Comparison of ENCODE assay signal across 3 worm cellular contexts in the genomic region with DNA sequence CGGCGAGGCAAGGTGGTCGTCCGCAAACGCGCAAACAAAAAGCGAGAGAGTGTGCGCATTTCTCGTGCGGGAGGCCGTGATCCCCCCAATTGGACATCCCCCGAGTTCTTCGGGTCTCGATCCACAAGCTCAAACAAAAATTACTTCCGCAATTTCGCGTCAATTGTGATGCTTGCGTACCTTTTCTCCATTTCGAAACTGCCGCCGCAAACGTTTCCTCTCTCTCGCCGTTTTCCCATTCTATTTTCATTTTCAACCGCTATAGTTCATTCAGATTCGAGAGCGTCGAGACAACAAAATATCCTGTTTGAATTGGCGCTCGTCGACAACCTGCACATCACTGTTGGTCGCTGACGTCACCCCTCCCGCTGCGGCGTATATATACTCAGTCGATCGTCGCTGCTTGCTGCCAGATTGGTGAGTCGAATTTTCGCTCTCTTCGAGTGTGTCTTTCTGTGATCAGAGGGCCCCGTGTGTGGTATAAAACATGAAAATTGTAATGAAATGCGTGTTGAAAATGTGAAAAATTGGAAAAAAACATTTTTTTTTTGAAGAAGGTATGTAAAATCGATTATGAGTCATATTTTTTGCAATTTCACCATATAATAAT.
TF ChIP-seq lines count a peak whose summit lies in the region.

A gene (plus strand): TSS at position 275 of the 610 bp plus-strand sequence.
A gene (plus strand): TSS at position 304 of the 610 bp plus-strand sequence.

TF ChIP-seq in whole organism, L1 larva, 84 proteins besides CTCF, POLR2A, EP300 and RAD21 (continued from another document and continues in another):
- TF ChIP-seq irx-1 (tag; optimal IDR thresholded peaks at IDR 0.05; lab: Kevin White, UChicago) (peak; percentile 95), ets-5 (GFP tag; IDR thresholded peaks at IDR 0.05; lab: Robert Waterston, UW) (peak; percentile 96; the same call in 1 of the 2 replicates), fkh-8 (tag; optimal IDR thresholded peaks at IDR 0.05; lab: Kevin White, UChicago) (peak; percentile 98), mab-9 (GFP tag; IDR thresholded peaks at IDR 0.05; lab: Robert Waterston, UW) (peak; percentile 95), mef-2 (tag; optimal IDR thresholded peaks at IDR 0.05; lab: Kevin White, UChicago) (peak; percentile 68), ama-1 (optimal IDR thresholded peaks at IDR 0.05; lab: Kevin White, UChicago) (peak; percentile 95), sptf-1 (tag; optimal IDR thresholded peaks at IDR 0.05; lab: Kevin White, UChicago) (no peak), lin-14 (GFP tag; optimal IDR thresholded peaks at IDR 0.05; lab: Kevin White, UChicago) (peak; percentile 98), aha-1 (tag; optimal IDR thresholded peaks at IDR 0.05; lab: Kevin White, UChicago) (no peak), zag-1 (tag; optimal IDR thresholded peaks at IDR 0.05; lab: Kevin White, UChicago) (no peak), C34B4.2 (tag; optimal IDR thresholded peaks at IDR 0.05; lab: Kevin White, UChicago) (peak; percentile 51), egl-27 (tag; optimal IDR thresholded peaks at IDR 0.05; lab: Kevin White, UChicago) (peak in 1 of 2 experiments; percentile 74), nhr-84 (tag; optimal IDR thresholded peaks at IDR 0.05; lab: Kevin White, UChicago) (no peak), elt-2 (tag; optimal IDR thresholded peaks at IDR 0.05; lab: Kevin White, UChicago) (peak; percentile 71), tbx-2 (tag; optimal IDR thresholded peaks at IDR 0.05; lab: Kevin White, UChicago) (peak; percentile 98), fkh-4 (tag; optimal IDR thresholded peaks at IDR 0.05; lab: Kevin White, UChicago; ENCODE audit: borderline replicate concordance) (peak; percentile 60), unc-86 (tag; optimal IDR thresholded peaks at IDR 0.05; lab: Kevin White, UChicago) (peak; percentile 92), nhr-85 (tag; lab: Kevin White, UChicago) (peak; percentile 98), nhr-28 (tag; optimal IDR thresholded peaks at IDR 0.05; lab: Kevin White, UChicago) (no peak), lin-13 (GFP tag; optimal IDR thresholded peaks at IDR 0.05; lab: Kevin White, UChicago) (peak; percentile 91), pax-3 (tag; optimal IDR thresholded peaks at IDR 0.05; lab: Kevin White, UChicago) (peak; percentile 91), rnt-1 (tag; optimal IDR thresholded peaks at IDR 0.05; lab: Kevin White, UChicago) (peak; percentile 66), fkh-10 (GFP tag; optimal IDR thresholded peaks at IDR 0.05; lab: Kevin White, UChicago) (peak; percentile 90), fos-1 (tag; optimal IDR thresholded peaks at IDR 0.05; lab: Kevin White, UChicago) (peak; percentile 90), efl-1 (optimal IDR thresholded peaks at IDR 0.05; lab: Kevin White, UChicago) (peak; percentile 82 to 95), efl-1 (GFP tag; optimal IDR thresholded peaks at IDR 0.05 in 1 of 2; lab: Kevin White, UChicago) (peak; percentile 92 to 99), nhr-19 (GFP tag; conservative IDR thresholded peaks at IDR 0.05; lab: Robert Waterston, UW) (peak; percentile 98), zip-4 (GFP tag; optimal IDR thresholded peaks at IDR 0.05; lab: Kevin White, UChicago) (peak; percentile 90), blmp-1 (tag; optimal IDR thresholded peaks at IDR 0.05; lab: Kevin White, UChicago) (peak; percentile 99), tlp-1 (tag; optimal IDR thresholded peaks at IDR 0.05; lab: Kevin White, UChicago) (no peak), nhr-20 (tag; optimal IDR thresholded peaks at IDR 0.05; lab: Kevin White, UChicago) (peak; percentile 98), alr-1 (tag; optimal IDR thresholded peaks at IDR 0.05; lab: Kevin White, UChicago; ENCODE audit: borderline replicate concordance) (no peak), isw-1 (GFP tag; IDR thresholded peaks at IDR 0.05; lab: Robert Waterston, UW) (peak; percentile 92), elt-3 (tag; optimal IDR thresholded peaks at IDR 0.05; lab: Kevin White, UChicago) (peak in 4 of 6 experiments; percentile 32 to 84 (median 57)), unc-130 (tag; optimal IDR thresholded peaks at IDR 0.05; lab: Kevin White, UChicago) (peak; percentile 69), dpl-1 (GFP tag; optimal IDR thresholded peaks at IDR 0.05; lab: Kevin White, UChicago) (peak; percentile 94 to 95 (median 94)), ces-1 (GFP tag; optimal IDR thresholded peaks at IDR 0.05; lab: Kevin White, UChicago) (no peak), nhr-237 (tag; optimal IDR thresholded peaks at IDR 0.05; lab: Kevin White, UChicago) (peak; percentile 75), aly-2 (tag; optimal IDR thresholded peaks at IDR 0.05; lab: Kevin White, UChicago) (peak; percentile 74), ceh-82 (tag; optimal IDR thresholded peaks at IDR 0.05; lab: Kevin White, UChicago) (peak; percentile 56 to 89 (median 62))

TF ChIP-seq in whole organism, L3 larva, 47 proteins besides CTCF, POLR2A, EP300 and RAD21 (continued from another document):
- TF ChIP-seq unc-39 (tag; optimal IDR thresholded peaks at IDR 0.05; lab: Kevin White, UChicago) (no peak), nfya-1 (tag; optimal IDR thresholded peaks at IDR 0.05; lab: Kevin White, UChicago; ENCODE audit: insufficient read depth) (peak; percentile 95), lsy-12 (tag; optimal IDR thresholded peaks at IDR 0.05; lab: Kevin White, UChicago) (peak; percentile 77), pqm-1 (tag; optimal IDR thresholded peaks at IDR 0.05; lab: Kevin White, UChicago) (peak; percentile 81), lin-15B (tag; optimal IDR thresholded peaks at IDR 0.05; lab: Kevin White, UChicago) (peak; percentile 90), nhr-12 (tag; optimal IDR thresholded peaks at IDR 0.05; lab: Kevin White, UChicago) (no peak), R02D3.7 (tag; optimal IDR thresholded peaks at IDR 0.05; lab: Kevin White, UChicago) (peak; percentile 61), nhr-43 (tag; optimal IDR thresholded peaks at IDR 0.05; lab: Kevin White, UChicago; ENCODE audit: poor library complexity, severe bottlenecking) (peak; percentile 79), fkh-10 (GFP tag; optimal IDR thresholded peaks at IDR 0.05; lab: Kevin White, UChicago) (peak; percentile 84), fos-1 (tag; optimal IDR thresholded peaks at IDR 0.05; lab: Kevin White, UChicago) (no peak), nhr-28 (tag; optimal IDR thresholded peaks at IDR 0.05; lab: Kevin White, UChicago) (no peak), nhr-237 (tag; optimal IDR thresholded peaks at IDR 0.05; lab: Kevin White, UChicago) (no peak), nhr-76 (tag; optimal IDR thresholded peaks at IDR 0.05; lab: Kevin White, UChicago) (no peak), ztf-4 (tag; optimal IDR thresholded peaks at IDR 0.05; lab: Kevin White, UChicago) (peak; percentile 43), ZK546.5 (tag; optimal IDR thresholded peaks at IDR 0.05; lab: Kevin White, UChicago) (peak; percentile 77), daf-12 (tag; optimal IDR thresholded peaks at IDR 0.05; lab: Kevin White, UChicago) (no peak), ceh-82 (tag; optimal IDR thresholded peaks at IDR 0.05; lab: Kevin White, UChicago) (peak; percentile 61), ztf-11 (tag; optimal IDR thresholded peaks at IDR 0.05; lab: Kevin White, UChicago) (peak; percentile 2), mdl-1 (tag; optimal IDR thresholded peaks at IDR 0.05; lab: Kevin White, UChicago) (no peak), mml-1 (tag; optimal IDR thresholded peaks at IDR 0.05; lab: Kevin White, UChicago) (no peak), fkh-2 (tag; optimal IDR thresholded peaks at IDR 0.05; lab: Kevin White, UChicago) (no peak), pha-4 (tag; optimal IDR thresholded peaks at IDR 0.05; lab: Kevin White, UChicago) (peak; percentile 94), ceh-9 (tag; optimal IDR thresholded peaks at IDR 0.05; lab: Kevin White, UChicago) (no peak), aly-2 (tag; optimal IDR thresholded peaks at IDR 0.05; lab: Kevin White, UChicago) (no peak), egl-27 (tag; optimal IDR thresholded peaks at IDR 0.05; lab: Kevin White, UChicago) (peak; percentile 26), elt-3 (tag; optimal IDR thresholded peaks at IDR 0.05; lab: Kevin White, UChicago) (peak in 1 of 3 experiments; percentile 12), egl-5 (tag; optimal IDR thresholded peaks at IDR 0.05; lab: Kevin White, UChicago) (peak; percentile 89), tbx-2 (tag; optimal IDR thresholded peaks at IDR 0.05; lab: Kevin White, UChicago) (peak; percentile 85), skn-1 (tag; optimal IDR thresholded peaks at IDR 0.05; lab: Kevin White, UChicago) (peak; percentile 77), nhr-11 (tag; optimal IDR thresholded peaks at IDR 0.05; lab: Kevin White, UChicago) (peak; percentile 86)

TF ChIP-seq in whole organism, young adult, 124 proteins besides CTCF, POLR2A, EP300 and RAD21 (continued from another document and continues in another):
- TF ChIP-seq mcd-1 (GFP tag; IDR thresholded peaks at IDR 0.05; lab: Robert Waterston, UW) (peak; percentile 96), sptf-2 (GFP tag; optimal IDR thresholded peaks at IDR 0.05; lab: Kevin White, UChicago) (no peak), madf-3 (GFP tag; IDR thresholded peaks at IDR 0.05; lab: Robert Waterston, UW) (0 out of 2 replicates have a peak, but pooled peaks have one; percentile 64), ccch-3 (GFP tag; optimal IDR thresholded peaks at IDR 0.05; lab: Kevin White, UChicago) (no peak), ztf-18 (tag; optimal IDR thresholded peaks at IDR 0.05; lab: Kevin White, UChicago) (peak; percentile 93), ztf-22 (GFP tag; optimal IDR thresholded peaks at IDR 0.05; lab: Kevin White, UChicago) (no peak), T07F8.4 (tag; optimal IDR thresholded peaks at IDR 0.05; lab: Kevin White, UChicago) (no peak), ceh-91 (GFP tag; IDR thresholded peaks at IDR 0.05; lab: Robert Waterston, UW) (peak; percentile 64), F49E8.2 (tag; optimal IDR thresholded peaks at IDR 0.05; lab: Kevin White, UChicago; ENCODE audit: insufficient read depth) (no peak), ekl-4 (GFP tag; IDR thresholded peaks at IDR 0.05; lab: Robert Waterston, UW) (peak; percentile 96), egl-44 (GFP tag; IDR thresholded peaks at IDR 0.05; lab: Robert Waterston, UW) (peak; percentile 76; the same call in 1 of the 2 replicates), hsf-1 (GFP tag; IDR thresholded peaks at IDR 0.05; lab: Robert Waterston, UW) (no peak), dox-1 (GFP tag; IDR thresholded peaks at IDR 0.05; lab: Robert Waterston, UW) (peak; percentile 97), B0261.1 (tag; optimal IDR thresholded peaks at IDR 0.05; lab: Kevin White, UChicago) (no peak), hrde-1 (tag; optimal IDR thresholded peaks at IDR 0.05; lab: Kevin White, UChicago; ENCODE audit: borderline replicate concordance) (no peak), sea-2 (GFP tag; IDR thresholded peaks at IDR 0.05; lab: Robert Waterston, UW) (0 out of 2 replicates have a peak, but pooled peaks have one; percentile 33), let-526 (GFP tag; IDR thresholded peaks at IDR 0.05; lab: Robert Waterston, UW) (no peak), hmg-20 (GFP tag; IDR thresholded peaks at IDR 0.05; lab: Robert Waterston, UW) (peak; percentile 59; the same call in 1 of the 2 replicates), ceh-58 (GFP tag; IDR thresholded peaks at IDR 0.05; lab: Robert Waterston, UW) (no peak), Y53G8AR.9 (GFP tag; conservative IDR thresholded peaks at IDR 0.05; lab: Robert Waterston, UW) (peak; percentile 88), madf-6 (GFP tag; IDR thresholded peaks at IDR 0.05; lab: Robert Waterston, UW) (peak; percentile 86), gei-17 (GFP tag; optimal IDR thresholded peaks at IDR 0.05; lab: Kevin White, UChicago) (peak; percentile 72), C06A6.2 (GFP tag; conservative IDR thresholded peaks at IDR 0.05; lab: Robert Waterston, UW) (peak; percentile 92), somi-1 (GFP tag; optimal IDR thresholded peaks at IDR 0.05; lab: Kevin White, UChicago) (peak; percentile 77), nhr-120 (GFP tag; IDR thresholded peaks at IDR 0.05; lab: Robert Waterston, UW) (no peak), aptf-2 (GFP tag; conservative IDR thresholded peaks at IDR 0.05; lab: Robert Waterston, UW) (no peak), attf-3 (GFP tag; conservative IDR thresholded peaks at IDR 0.05; lab: Robert Waterston, UW) (peak; percentile 71), hlh-26 (GFP tag; conservative IDR thresholded peaks at IDR 0.05; lab: Robert Waterston, UW) (no peak), cebp-2 (GFP tag; IDR thresholded peaks at IDR 0.05; lab: Robert Waterston, UW) (no peak), bed-2 (GFP tag; IDR thresholded peaks at IDR 0.05; lab: Robert Waterston, UW) (peak; percentile 87), sdz-38 (tag; optimal IDR thresholded peaks at IDR 0.05; lab: Kevin White, UChicago) (no peak), mes-4 (tag; optimal IDR thresholded peaks at IDR 0.05; lab: Kevin White, UChicago) (no peak), pbrm-1 (GFP tag; IDR thresholded peaks at IDR 0.05; lab: Robert Waterston, UW) (peak; percentile 88), ztf-6 (GFP tag; IDR thresholded peaks at IDR 0.05; lab: Robert Waterston, UW) (0 out of 2 replicates have a peak, but pooled peaks have one; percentile 50), F57C9.4 (tag; optimal IDR thresholded peaks at IDR 0.05; lab: Kevin White, UChicago) (no peak), ztf-26 (tag; optimal IDR thresholded peaks at IDR 0.05; lab: Kevin White, UChicago) (peak; percentile 71), atf-7 (tag; optimal IDR thresholded peaks at IDR 0.05; lab: Kevin White, UChicago) (peak; percentile 99), F52B5.7 (tag; optimal IDR thresholded peaks at IDR 0.05; lab: Kevin White, UChicago) (no peak), cebp-1 (GFP tag; IDR thresholded peaks at IDR 0.05; lab: Robert Waterston, UW) (peak; percentile 90), cebp-1 (tag; optimal IDR thresholded peaks at IDR 0.05; lab: Kevin White, UChicago) (peak; percentile 97), Y67H2A.10 (GFP tag; conservative IDR thresholded peaks at IDR 0.05; lab: Robert Waterston, UW) (0 out of 2 replicates have a peak, but pooled peaks have one; percentile 7), lag-1 (GFP tag; IDR thresholded peaks at IDR 0.05; lab: Robert Waterston, UW) (no peak), F55B11.4 (tag; optimal IDR thresholded peaks at IDR 0.05; lab: Kevin White, UChicago; ENCODE audit: borderline replicate concordance, insufficient read depth) (no peak), nfya-2 (GFP tag; IDR thresholded peaks at IDR 0.05; lab: Robert Waterston, UW) (no peak), egl-18 (GFP tag; IDR thresholded peaks at IDR 0.05; lab: Robert Waterston, UW) (peak; percentile 71; the same call in 1 of the 2 replicates), egrh-3 (GFP tag; IDR thresholded peaks at IDR 0.05; lab: Robert Waterston, UW) (peak; percentile 72), snpc-3.4 (tag; optimal IDR thresholded peaks at IDR 0.05; lab: Kevin White, UChicago) (no peak), F10E7.11 (tag; optimal IDR thresholded peaks at IDR 0.05; lab: Kevin White, UChicago) (no peak), D2030.7 (GFP tag; IDR thresholded peaks at IDR 0.05; lab: Robert Waterston, UW) (peak; percentile 90), snpc-4 (GFP tag; optimal IDR thresholded peaks at IDR 0.05; lab: Kevin White, UChicago) (no peak), snpc-4 (tag; optimal IDR thresholded peaks at IDR 0.05; lab: Kevin White, UChicago) (peak in 3 of 4 experiments; percentile 21 to 71 (median 68)), repo-1 (tag; optimal IDR thresholded peaks at IDR 0.05; lab: Kevin White, UChicago) (no peak), F57A8.1 (GFP tag; optimal IDR thresholded peaks at IDR 0.05; lab: Kevin White, UChicago) (no peak), tbx-9 (tag; optimal IDR thresholded peaks at IDR 0.05; lab: Kevin White, UChicago; ENCODE audit: borderline replicate concordance) (no peak), tlf-1 (GFP tag; optimal IDR thresholded peaks at IDR 0.05; lab: Kevin White, UChicago) (peak; percentile 61), ceh-40 (GFP tag; IDR thresholded peaks at IDR 0.05; lab: Robert Waterston, UW) (no peak), attf-6 (GFP tag; IDR thresholded peaks at IDR 0.05; lab: Robert Waterston, UW) (peak; percentile 74), K12H6.12 (tag; optimal IDR thresholded peaks at IDR 0.05; lab: Kevin White, UChicago) (peak; percentile 89), K11D2.4 (GFP tag; IDR thresholded peaks at IDR 0.05; lab: Robert Waterston, UW) (peak; percentile 94), him-1 (tag; optimal IDR thresholded peaks at IDR 0.05; lab: Kevin White, UChicago) (no peak), C17E4.6 (GFP tag; IDR thresholded peaks at IDR 0.05; lab: Robert Waterston, UW) (0 out of 2 replicates have a peak, but pooled peaks have one; percentile 32)
